Fruit fly (Drosophila melanogaster) whole organism, prepupa: ENCODE data around the gene Pss.

Experiments used
- Blimp-1 ChIP-seq: fragments of 200-800 bp; sonication (Bioruptor generic); optimal IDR thresholded peaks from 3 replicates; lab custom pipeline; 2017; ENCODE audit warnings: missing biosample characterization, missing genetic modification characterization, mild to moderate bottlenecking, moderate library complexity, missing genetic modification reagents
- CG10631 ChIP-seq: fragments of 200-800 bp; sonication (Bioruptor generic); optimal IDR thresholded peaks from 2 replicates; lab custom pipeline; 2016; ENCODE audit warnings: missing biosample characterization, missing genetic modification characterization
- CG10669 ChIP-seq: fragments of 200-800 bp; sonication (Bioruptor generic); optimal IDR thresholded peaks from 3 replicates; lab custom pipeline; 2018; ENCODE audit warnings: missing biosample characterization, mild to moderate bottlenecking, missing genetic modification characterization, moderate library complexity
- CG11294 ChIP-seq: fragments of 200-800 bp; sonication (Bioruptor generic); IDR thresholded peaks from 2 replicates; pipeline ENCODE4 v1.3.6; 2022; ENCODE audit warnings: missing biosample characterization, missing genetic modification characterization
- CG11762 ChIP-seq: fragments of 200-800 bp; sonication (Bioruptor generic); optimal IDR thresholded peaks from 3 replicates; lab custom pipeline; 2016; ENCODE audit warnings: missing biosample characterization, missing genetic modification characterization; ENCODE audit not compliant: insufficient read depth
- CG15336 ChIP-seq: fragments of 200-800 bp; sonication (Bioruptor generic); IDR thresholded peaks from 2 replicates; pipeline ENCODE4 v1.3.6; 2022; ENCODE audit warnings: missing biosample characterization, missing genetic modification characterization
- CG1621 ChIP-seq: fragments of 200-800 bp; sonication (Bioruptor generic); optimal IDR thresholded peaks from 3 replicates; lab custom pipeline; 2018; ENCODE audit warnings: missing biosample characterization, mild to moderate bottlenecking, missing genetic modification characterization
- CG16779 ChIP-seq: fragments of 200-800 bp; sonication (Bioruptor generic); optimal IDR thresholded peaks from 3 replicates; lab custom pipeline; 2017; ENCODE audit warnings: missing biosample characterization, mild to moderate bottlenecking, missing genetic modification characterization
- CG3032 ChIP-seq: fragments of 200-800 bp; optimal IDR thresholded peaks from 2 replicates; lab custom pipeline; 2019; ENCODE audit warnings: missing biosample characterization, mild to moderate bottlenecking, missing genetic modification characterization, moderate library complexity
- CG31627 ChIP-seq: fragments of 200-800 bp; sonication (Bioruptor generic); optimal IDR thresholded peaks from 3 replicates; lab custom pipeline; 2016; ENCODE audit warnings: missing biosample characterization, missing genetic modification characterization
- CG32006 ChIP-seq: fragments of 200-800 bp; sonication (Bioruptor generic); optimal IDR thresholded peaks from 3 replicates; lab custom pipeline; 2017; ENCODE audit warnings: missing biosample characterization, mild to moderate bottlenecking, missing genetic modification characterization
- CG3919 ChIP-seq: fragments of 200-800 bp; sonication (Bioruptor generic); optimal IDR thresholded peaks from 3 replicates; lab custom pipeline; 2016; ENCODE audit warnings: missing biosample characterization, missing genetic modification characterization
- CG4318 ChIP-seq: fragments of 200-800 bp; sonication (Bioruptor generic); optimal IDR thresholded peaks from 3 replicates; lab custom pipeline; 2017; ENCODE audit warnings: missing biosample characterization, mild to moderate bottlenecking, missing genetic modification characterization
- CG6276 ChIP-seq: fragments of 200-800 bp; sonication (Bioruptor generic); optimal IDR thresholded peaks from 2 replicates; lab custom pipeline; 2017; ENCODE audit warnings: missing biosample characterization, mild to moderate bottlenecking, missing genetic modification characterization
- CG7368 ChIP-seq: fragments of 200-800 bp; sonication (Bioruptor generic); optimal IDR thresholded peaks from 3 replicates; lab custom pipeline; 2016; ENCODE audit warnings: missing biosample characterization, missing genetic modification characterization
- CG8119 ChIP-seq: fragments of 200-800 bp; sonication (Bioruptor generic); IDR thresholded peaks from 3 replicates; pipeline ENCODE4 v1.3.6; 2022; ENCODE audit warnings: missing biosample characterization, missing genetic modification characterization
- CG8319 ChIP-seq: fragments of 200-800 bp; sonication (Bioruptor generic); optimal IDR thresholded peaks from 3 replicates; lab custom pipeline; 2016; ENCODE audit warnings: missing biosample characterization, missing genetic modification characterization
- CG8632 ChIP-seq: fragments of 200-800 bp; sonication (Bioruptor generic); optimal IDR thresholded peaks from 3 replicates; lab custom pipeline; 2016; ENCODE audit warnings: missing biosample characterization, missing genetic modification characterization
- Eip78C ChIP-seq: fragments of 200-800 bp; sonication (Bioruptor generic); peaks from one replicate; lab custom pipeline; 2016; ENCODE audit warnings: missing biosample characterization, missing genetic modification characterization
- Eip93F ChIP-seq: fragments of 200-800 bp; sonication (Bioruptor generic); optimal IDR thresholded peaks from 2 replicates; lab custom pipeline; 2016; ENCODE audit warnings: missing biosample characterization, mild to moderate bottlenecking, missing genetic modification characterization
- Ets21C ChIP-seq: fragments of 200-800 bp; sonication (Bioruptor generic); optimal IDR thresholded peaks from 3 replicates; lab custom pipeline; 2016; ENCODE audit warnings: missing biosample characterization, missing genetic modification characterization
- Ets96B ChIP-seq: fragments of 200-800 bp; optimal IDR thresholded peaks from 2 replicates; lab custom pipeline; 2019; ENCODE audit warnings: missing biosample characterization, mild to moderate bottlenecking, missing genetic modification characterization, moderate library complexity
- Gug ChIP-seq: fragments of 200-800 bp; sonication (Bioruptor generic); IDR thresholded peaks from 2 replicates; pipeline ENCODE4 v1.3.6; 2022; ENCODE audit warnings: missing biosample characterization, missing genetic modification characterization
- Hr39 ChIP-seq: fragments of 200-800 bp; sonication (Bioruptor generic); optimal IDR thresholded peaks from 2 replicates; lab custom pipeline; 2016; ENCODE audit warnings: missing biosample characterization, missing genetic modification characterization
- Hr4 ChIP-seq: fragments of 200-800 bp; sonication (Bioruptor generic); optimal IDR thresholded peaks from 3 replicates; lab custom pipeline; 2016; ENCODE audit warnings: missing biosample characterization, missing genetic modification characterization
- Lpt ChIP-seq: fragments of 200-800 bp; sonication (Bioruptor generic); optimal IDR thresholded peaks from 3 replicates; lab custom pipeline; 2016; ENCODE audit warnings: missing biosample characterization, missing genetic modification characterization
- Met ChIP-seq: fragments of 200-800 bp; sonication (Bioruptor generic); optimal IDR thresholded peaks from 3 replicates; lab custom pipeline; 2016; ENCODE audit warnings: missing biosample characterization, missing genetic modification characterization
- Smox ChIP-seq: fragments of 200-800 bp; sonication (Bioruptor generic); optimal IDR thresholded peaks from 3 replicates; lab custom pipeline; 2016; ENCODE audit warnings: missing biosample characterization, missing genetic modification characterization
- Sox102F ChIP-seq: fragments of 200-800 bp; sonication (Bioruptor generic); optimal IDR thresholded peaks from 2 replicates; lab custom pipeline; 2016; ENCODE audit warnings: missing biosample characterization, mild to moderate bottlenecking, missing genetic modification characterization
- Sox14 ChIP-seq: fragments of 200-800 bp; sonication (Bioruptor generic); optimal IDR thresholded peaks from 3 replicates; lab custom pipeline; 2016; ENCODE audit warnings: missing biosample characterization, missing genetic modification characterization
- Sox15 ChIP-seq: fragments of 200-800 bp; sonication (Bioruptor generic); optimal IDR thresholded peaks from 3 replicates; lab custom pipeline; 2016; ENCODE audit warnings: missing biosample characterization, missing genetic modification characterization
- achi ChIP-seq: fragments of 200-800 bp; sonication (Bioruptor generic); optimal IDR thresholded peaks from 3 replicates; lab custom pipeline; 2016; ENCODE audit warnings: missing biosample characterization, missing genetic modification characterization
- cyc ChIP-seq: fragments of 200-800 bp; sonication (Bioruptor generic); optimal IDR thresholded peaks from 3 replicates; lab custom pipeline; 2016; ENCODE audit warnings: missing biosample characterization, missing genetic modification characterization
- dac ChIP-seq: fragments of 200-800 bp; sonication (Bioruptor generic); optimal IDR thresholded peaks from 2 replicates; lab custom pipeline; 2017; ENCODE audit warnings: missing biosample characterization, mild to moderate bottlenecking, missing genetic modification characterization
- dsx ChIP-seq: fragments of 200-800 bp; optimal IDR thresholded peaks from 3 replicates; lab custom pipeline; 2019; ENCODE audit warnings: missing biosample characterization, mild to moderate bottlenecking, missing genetic modification characterization, moderate library complexity; ENCODE audit not compliant: poor library complexity, severe bottlenecking
- eg ChIP-seq: fragments of 200-800 bp; sonication (Bioruptor generic); IDR thresholded peaks from 3 replicates; pipeline ENCODE4 v1.3.6; 2022; ENCODE audit warnings: missing biosample characterization, missing genetic modification characterization
- esn ChIP-seq: fragments of 200-800 bp; sonication (Bioruptor generic); optimal IDR thresholded peaks from 2 replicates; lab custom pipeline; 2016; ENCODE audit warnings: missing biosample characterization, mild to moderate bottlenecking, missing genetic modification characterization, moderate library complexity
- fd59A ChIP-seq: fragments of 200-800 bp; sonication (Bioruptor generic); optimal IDR thresholded peaks from 2 replicates; lab custom pipeline; 2017; ENCODE audit warnings: missing biosample characterization, mild to moderate bottlenecking, missing genetic modification characterization, missing genetic modification reagents
- fd85E ChIP-seq: fragments of 200-800 bp; sonication (Bioruptor generic); optimal IDR thresholded peaks from 3 replicates; lab custom pipeline; 2016; ENCODE audit warnings: missing biosample characterization, missing genetic modification characterization
- net ChIP-seq: fragments of 200-800 bp; sonication (Bioruptor generic); optimal IDR thresholded peaks from 3 replicates; lab custom pipeline; 2016; ENCODE audit warnings: missing biosample characterization, missing genetic modification characterization
- pdm3 ChIP-seq: fragments of 200-800 bp; sonication (Bioruptor generic); optimal IDR thresholded peaks from 3 replicates; lab custom pipeline; 2016; ENCODE audit warnings: missing biosample characterization, missing genetic modification characterization
- salr ChIP-seq, 2 experiments: fragments of 200-800 bp; sonication (Bioruptor generic); optimal IDR thresholded peaks; 3 replicates each; lab custom pipeline; 2016 to 2018; ENCODE audit warnings: missing biosample characterization in 2 of 2, missing genetic modification characterization in 2 of 2, mild to moderate bottlenecking in 1 of 2
- spab ChIP-seq: fragments of 200-800 bp; sonication (Bioruptor generic); optimal IDR thresholded peaks from 2 replicates; lab custom pipeline; 2017; ENCODE audit warnings: missing biosample characterization, mild to moderate bottlenecking, missing genetic modification characterization, missing genetic modification reagents
- ss ChIP-seq, 2 experiments: fragments of 200-800 bp; sonication (Bioruptor generic); optimal IDR thresholded peaks; 2 replicates in 1 of 2; 3 replicates in 1 of 2; lab custom pipeline; 2017 to 2018; ENCODE audit warnings: mild to moderate bottlenecking in 2 of 2, missing biosample characterization in 2 of 2, missing genetic modification characterization in 2 of 2, moderate library complexity in 1 of 2
- svp ChIP-seq: fragments of 200-800 bp; sonication (Bioruptor generic); peaks from one replicate; lab custom pipeline; 2016; ENCODE audit warnings: missing biosample characterization, missing genetic modification characterization
- topi ChIP-seq: fragments of 200-800 bp; sonication (Bioruptor generic); optimal IDR thresholded peaks from 3 replicates; lab custom pipeline; 2016; ENCODE audit warnings: missing biosample characterization, missing genetic modification characterization
- vri ChIP-seq: fragments of 200-800 bp; sonication (Bioruptor generic); optimal IDR thresholded peaks from 3 replicates; lab custom pipeline; 2016; ENCODE audit warnings: missing biosample characterization, mild to moderate bottlenecking, missing genetic modification characterization

The Pss gene

DNA sequence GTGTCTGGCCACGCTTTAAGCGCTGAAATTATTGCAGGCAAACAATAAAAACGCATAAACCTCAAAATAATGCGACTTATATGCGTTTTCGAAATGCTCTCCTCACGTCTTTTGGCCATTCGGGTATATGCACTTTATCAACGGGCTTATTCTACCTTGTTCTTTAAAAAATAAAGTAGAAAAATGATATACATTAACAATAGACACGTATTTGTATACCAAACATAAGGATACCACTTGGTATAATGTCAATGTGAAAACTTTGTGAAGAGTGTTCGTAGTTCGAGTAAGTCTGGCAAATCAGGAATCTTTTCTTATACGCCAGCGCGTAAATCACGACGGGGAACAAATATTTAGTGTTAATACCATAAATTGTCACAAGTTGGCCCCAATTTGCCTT is 30.4 kb upstream of the Pss start (continued):
- TF ChIP-seq pdm3 (peak; percentile 80), Sox102F (GFP tag; lab: Kevin White, UChicago) (peak; percentile 90), Blimp-1 (GFP tag; lab: Kevin White, UChicago) (peak; percentile 42), vri (GFP tag; lab: Kevin White, UChicago) (peak; percentile 69), CG32006 (GFP tag; lab: Kevin White, UChicago) (peak; percentile 37), Sox14 (GFP tag; lab: Kevin White, UChicago) (peak; percentile 85), Eip93F (peak; percentile 14), CG8119 (no peak), Met (GFP tag; lab: Kevin White, UChicago) (peak; percentile 88), CG11294 (GFP tag; lab: Robert Waterston, UW) (no peak), svp (GFP tag; lab: Kevin White, UChicago) (peak; percentile 92), Lpt (GFP tag; lab: Kevin White, UChicago) (peak; percentile 9), cyc (peak; percentile 87), ss (GFP tag; optimal IDR thresholded peaks at IDR 0.05; lab: Kevin White, UChicago) (peak; percentile 54 to 74), CG16779 (no peak), Sox15 (GFP tag; lab: Kevin White, UChicago) (peak; percentile 80)
- TF ChIP-seq, all 60 proteins: peak for 49

dm6 chr3L:20551862-20552261 is 25.9 kb upstream of the Pss start:
- peak; percentile 91 for TF ChIP-seq Eip78C (GFP tag; lab: Kevin White, UChicago)
- peak; percentile 27 for TF ChIP-seq CG6276 (GFP tag; lab: Kevin White, UChicago)
- TF ChIP-seq Ets96B (tag; lab: Kevin White, UChicago) = peak; percentile 69
- TF ChIP-seq CG1621 (tag; lab: Kevin White, UChicago) = peak; percentile 51
- peak; percentile 43 for TF ChIP-seq CG4318 (GFP tag; lab: Kevin White, UChicago)
- peak; percentile 15 to 39 for TF ChIP-seq ss (GFP tag; optimal IDR thresholded peaks at IDR 0.05; lab: Kevin White, UChicago)
- peak; percentile 67 for TF ChIP-seq CG10669 (GFP tag; lab: Kevin White, UChicago)
- peak; percentile 38 for TF ChIP-seq Ets21C (GFP tag; lab: Kevin White, UChicago)
- peak; percentile 25 for TF ChIP-seq CG8632 (GFP tag; lab: Kevin White, UChicago)
- TF ChIP-seq CG10631 (GFP tag; lab: Kevin White, UChicago) = peak; percentile 65
- TF ChIP-seq esn (GFP tag; lab: Kevin White, UChicago) = peak; percentile 67
- TF ChIP-seq dsx (GFP tag; lab: Kevin White, UChicago) = peak; percentile 58
- peak; percentile 49; the same call in 1 of the 2 replicates for TF ChIP-seq CG15336 (GFP tag; lab: Robert Waterston, UW)
- TF ChIP-seq Hr39 (GFP tag; lab: Kevin White, UChicago) = peak; percentile 53
- peak; percentile 68 for TF ChIP-seq topi (GFP tag; lab: Kevin White, UChicago)
- TF ChIP-seq eg (GFP tag; lab: Robert Waterston, UW) = no peak
- peak; percentile 52 for TF ChIP-seq net
- peak; percentile 84 for TF ChIP-seq svp (GFP tag; lab: Kevin White, UChicago)
- no peak for TF ChIP-seq CG11762
- TF ChIP-seq dac (GFP tag; lab: Kevin White, UChicago) = peak; percentile 20
- TF ChIP-seq CG7368 (GFP tag; lab: Kevin White, UChicago) = peak; percentile 31
- TF ChIP-seq CG3919 = peak; percentile 77
- peak; percentile 59; the same call in 2 of the 3 replicates for TF ChIP-seq CG8119
- no peak for TF ChIP-seq CG8319
- peak; percentile 66 for TF ChIP-seq achi (GFP tag; lab: Kevin White, UChicago)
- TF ChIP-seq fd59A (GFP tag; lab: Kevin White, UChicago) = peak; percentile 39
- TF ChIP-seq Lpt (GFP tag; lab: Kevin White, UChicago) = peak; percentile 52
- TF ChIP-seq Blimp-1 (GFP tag; lab: Kevin White, UChicago) = no peak
- TF ChIP-seq Gug (GFP tag; lab: Robert Waterston, UW) = peak; percentile 28; the same call in 1 of the 2 replicates
- TF ChIP-seq CG11294 (GFP tag; lab: Robert Waterston, UW) = no peak
- TF ChIP-seq Sox14 (GFP tag; lab: Kevin White, UChicago) = peak; percentile 74
- peak; percentile 52 for TF ChIP-seq Smox
- TF ChIP-seq CG3032 (tag; lab: Kevin White, UChicago) = peak; percentile 69
- TF ChIP-seq spab (GFP tag; lab: Kevin White, UChicago) = peak; percentile 50
- TF ChIP-seq pdm3 = peak; percentile 72
- TF ChIP-seq Sox102F (GFP tag; lab: Kevin White, UChicago) = peak; percentile 46
- TF ChIP-seq Met (GFP tag; lab: Kevin White, UChicago) = peak; percentile 63
- TF ChIP-seq CG16779 = no peak
- no peak for TF ChIP-seq fd85E (GFP tag; lab: Kevin White, UChicago)
- TF ChIP-seq vri (GFP tag; lab: Kevin White, UChicago) = no peak
- peak; percentile 57 for TF ChIP-seq CG31627 (GFP tag; lab: Kevin White, UChicago)
- TF ChIP-seq Hr4 (GFP tag; lab: Kevin White, UChicago) = peak; percentile 50
- TF ChIP-seq cyc = peak; percentile 69
- peak; percentile 70 for TF ChIP-seq CG32006 (GFP tag; lab: Kevin White, UChicago)
- TF ChIP-seq salr (GFP tag; optimal IDR thresholded peaks at IDR 0.05; lab: Kevin White, UChicago) = peak; percentile 31 to 71
